Fruit fly (Drosophila melanogaster) whole organism, prepupa: ENCODE results near the gene CG13067.

Source experiments
- CG10631 ChIP-seq: fragments of 200-800 bp; sonication (Bioruptor generic); optimal IDR thresholded peaks from 2 replicates; lab custom pipeline; 2016; ENCODE audit warnings: missing biosample characterization, missing genetic modification characterization
- CG10669 ChIP-seq: fragments of 200-800 bp; sonication (Bioruptor generic); optimal IDR thresholded peaks from 3 replicates; lab custom pipeline; 2018; ENCODE audit warnings: missing biosample characterization, mild to moderate bottlenecking, missing genetic modification characterization, moderate library complexity
- CG11762 ChIP-seq: fragments of 200-800 bp; sonication (Bioruptor generic); optimal IDR thresholded peaks from 3 replicates; lab custom pipeline; 2016; ENCODE audit warnings: missing biosample characterization, missing genetic modification characterization; ENCODE audit not compliant: insufficient read depth
- CG11902 ChIP-seq: fragments of 200-800 bp; sonication (Bioruptor generic); optimal IDR thresholded peaks from 3 replicates; lab custom pipeline; 2016; ENCODE audit warnings: missing biosample characterization, missing genetic modification characterization
- CG15336 ChIP-seq: fragments of 200-800 bp; sonication (Bioruptor generic); IDR thresholded peaks from 2 replicates; pipeline ENCODE4 v1.3.6; 2022; ENCODE audit warnings: missing biosample characterization, missing genetic modification characterization
- CG1621 ChIP-seq: fragments of 200-800 bp; sonication (Bioruptor generic); optimal IDR thresholded peaks from 3 replicates; lab custom pipeline; 2018; ENCODE audit warnings: missing biosample characterization, mild to moderate bottlenecking, missing genetic modification characterization
- CG16779 ChIP-seq: fragments of 200-800 bp; sonication (Bioruptor generic); optimal IDR thresholded peaks from 3 replicates; lab custom pipeline; 2017; ENCODE audit warnings: missing biosample characterization, mild to moderate bottlenecking, missing genetic modification characterization
- CG3032 ChIP-seq: fragments of 200-800 bp; optimal IDR thresholded peaks from 2 replicates; lab custom pipeline; 2019; ENCODE audit warnings: missing biosample characterization, mild to moderate bottlenecking, missing genetic modification characterization, moderate library complexity
- CG3919 ChIP-seq: fragments of 200-800 bp; sonication (Bioruptor generic); optimal IDR thresholded peaks from 3 replicates; lab custom pipeline; 2016; ENCODE audit warnings: missing biosample characterization, missing genetic modification characterization
- CG4318 ChIP-seq: fragments of 200-800 bp; sonication (Bioruptor generic); optimal IDR thresholded peaks from 3 replicates; lab custom pipeline; 2017; ENCODE audit warnings: missing biosample characterization, mild to moderate bottlenecking, missing genetic modification characterization
- CG6163 ChIP-seq: fragments of 200-800 bp; sonication (Bioruptor generic); IDR thresholded peaks from 3 replicates; pipeline ENCODE4 v1.3.6; 2022; ENCODE audit warnings: missing biosample characterization, missing genetic modification characterization
- CG6276 ChIP-seq: fragments of 200-800 bp; sonication (Bioruptor generic); optimal IDR thresholded peaks from 2 replicates; lab custom pipeline; 2017; ENCODE audit warnings: missing biosample characterization, mild to moderate bottlenecking, missing genetic modification characterization
- CG6792 ChIP-seq: fragments of 200-800 bp; sonication (Bioruptor generic); optimal IDR thresholded peaks from 3 replicates; lab custom pipeline; 2016; ENCODE audit warnings: missing biosample characterization, missing genetic modification characterization
- CG6808 ChIP-seq: fragments of 200-800 bp; sonication (Bioruptor generic); optimal IDR thresholded peaks from 3 replicates; lab custom pipeline; 2017; ENCODE audit warnings: missing biosample characterization, missing genetic modification characterization, mild to moderate bottlenecking, moderate library complexity, missing genetic modification reagents
- CG6854 ChIP-seq: fragments of 200-800 bp; sonication (Bioruptor generic); optimal IDR thresholded peaks from 2 replicates; lab custom pipeline; 2017; ENCODE audit warnings: missing biosample characterization, mild to moderate bottlenecking, missing genetic modification characterization
- CG7368 ChIP-seq: fragments of 200-800 bp; sonication (Bioruptor generic); optimal IDR thresholded peaks from 3 replicates; lab custom pipeline; 2016; ENCODE audit warnings: missing biosample characterization, missing genetic modification characterization
- CG8319 ChIP-seq: fragments of 200-800 bp; sonication (Bioruptor generic); optimal IDR thresholded peaks from 3 replicates; lab custom pipeline; 2016; ENCODE audit warnings: missing biosample characterization, missing genetic modification characterization
- Eip75B ChIP-seq: fragments of 200-800 bp; sonication (Bioruptor generic); optimal IDR thresholded peaks from 3 replicates; lab custom pipeline; 2016; ENCODE audit warnings: missing biosample characterization, missing genetic modification characterization
- Eip78C ChIP-seq: fragments of 200-800 bp; sonication (Bioruptor generic); peaks from one replicate; lab custom pipeline; 2016; ENCODE audit warnings: missing biosample characterization, missing genetic modification characterization
- Eip93F ChIP-seq: fragments of 200-800 bp; sonication (Bioruptor generic); optimal IDR thresholded peaks from 2 replicates; lab custom pipeline; 2016; ENCODE audit warnings: missing biosample characterization, mild to moderate bottlenecking, missing genetic modification characterization
- Ets21C ChIP-seq: fragments of 200-800 bp; sonication (Bioruptor generic); optimal IDR thresholded peaks from 3 replicates; lab custom pipeline; 2016; ENCODE audit warnings: missing biosample characterization, missing genetic modification characterization
- Ets96B ChIP-seq: fragments of 200-800 bp; optimal IDR thresholded peaks from 2 replicates; lab custom pipeline; 2019; ENCODE audit warnings: missing biosample characterization, mild to moderate bottlenecking, missing genetic modification characterization, moderate library complexity
- Gug ChIP-seq: fragments of 200-800 bp; sonication (Bioruptor generic); IDR thresholded peaks from 2 replicates; pipeline ENCODE4 v1.3.6; 2022; ENCODE audit warnings: missing biosample characterization, missing genetic modification characterization
- Hr38 ChIP-seq: sonication (Bioruptor generic); optimal IDR thresholded peaks from 2 replicates; lab custom pipeline; 2016; ENCODE audit warnings: missing biosample characterization, missing genetic modification characterization
- Hr39 ChIP-seq: fragments of 200-800 bp; sonication (Bioruptor generic); optimal IDR thresholded peaks from 2 replicates; lab custom pipeline; 2016; ENCODE audit warnings: missing biosample characterization, missing genetic modification characterization
- Hr4 ChIP-seq: fragments of 200-800 bp; sonication (Bioruptor generic); optimal IDR thresholded peaks from 3 replicates; lab custom pipeline; 2016; ENCODE audit warnings: missing biosample characterization, missing genetic modification characterization
- Lpt ChIP-seq: fragments of 200-800 bp; sonication (Bioruptor generic); optimal IDR thresholded peaks from 3 replicates; lab custom pipeline; 2016; ENCODE audit warnings: missing biosample characterization, missing genetic modification characterization
- Met ChIP-seq: fragments of 200-800 bp; sonication (Bioruptor generic); optimal IDR thresholded peaks from 3 replicates; lab custom pipeline; 2016; ENCODE audit warnings: missing biosample characterization, missing genetic modification characterization
- OdsH ChIP-seq: fragments of 200-800 bp; sonication (Bioruptor generic); optimal IDR thresholded peaks from 3 replicates; lab custom pipeline; 2016; ENCODE audit warnings: missing biosample characterization, missing genetic modification characterization
- Smox ChIP-seq: fragments of 200-800 bp; sonication (Bioruptor generic); optimal IDR thresholded peaks from 3 replicates; lab custom pipeline; 2016; ENCODE audit warnings: missing biosample characterization, missing genetic modification characterization
- Sox102F ChIP-seq: fragments of 200-800 bp; sonication (Bioruptor generic); optimal IDR thresholded peaks from 2 replicates; lab custom pipeline; 2016; ENCODE audit warnings: missing biosample characterization, mild to moderate bottlenecking, missing genetic modification characterization
- Sox15 ChIP-seq: fragments of 200-800 bp; sonication (Bioruptor generic); optimal IDR thresholded peaks from 3 replicates; lab custom pipeline; 2016; ENCODE audit warnings: missing biosample characterization, missing genetic modification characterization
- achi ChIP-seq: fragments of 200-800 bp; sonication (Bioruptor generic); optimal IDR thresholded peaks from 3 replicates; lab custom pipeline; 2016; ENCODE audit warnings: missing biosample characterization, missing genetic modification characterization
- acj6 ChIP-seq: fragments of 200-800 bp; sonication (Bioruptor generic); optimal IDR thresholded peaks from 3 replicates; lab custom pipeline; 2016; ENCODE audit warnings: missing biosample characterization, missing genetic modification characterization
- cyc ChIP-seq: fragments of 200-800 bp; sonication (Bioruptor generic); optimal IDR thresholded peaks from 3 replicates; lab custom pipeline; 2016; ENCODE audit warnings: missing biosample characterization, missing genetic modification characterization
- dac ChIP-seq: fragments of 200-800 bp; sonication (Bioruptor generic); optimal IDR thresholded peaks from 2 replicates; lab custom pipeline; 2017; ENCODE audit warnings: missing biosample characterization, mild to moderate bottlenecking, missing genetic modification characterization
- dsx ChIP-seq: fragments of 200-800 bp; optimal IDR thresholded peaks from 3 replicates; lab custom pipeline; 2019; ENCODE audit warnings: missing biosample characterization, mild to moderate bottlenecking, missing genetic modification characterization, moderate library complexity; ENCODE audit not compliant: poor library complexity, severe bottlenecking
- eg ChIP-seq: fragments of 200-800 bp; sonication (Bioruptor generic); IDR thresholded peaks from 3 replicates; pipeline ENCODE4 v1.3.6; 2022; ENCODE audit warnings: missing biosample characterization, missing genetic modification characterization
- esn ChIP-seq: fragments of 200-800 bp; sonication (Bioruptor generic); optimal IDR thresholded peaks from 2 replicates; lab custom pipeline; 2016; ENCODE audit warnings: missing biosample characterization, mild to moderate bottlenecking, missing genetic modification characterization, moderate library complexity
- fd59A ChIP-seq: fragments of 200-800 bp; sonication (Bioruptor generic); optimal IDR thresholded peaks from 2 replicates; lab custom pipeline; 2017; ENCODE audit warnings: missing biosample characterization, mild to moderate bottlenecking, missing genetic modification characterization, missing genetic modification reagents
- fkh ChIP-seq: fragments of 200-800 bp; sonication (Bioruptor generic); optimal IDR thresholded peaks from 3 replicates; lab custom pipeline; 2017; ENCODE audit warnings: missing biosample characterization, mild to moderate bottlenecking, missing genetic modification characterization, moderate library complexity
- lz ChIP-seq: fragments of 200-800 bp; sonication (Bioruptor generic); optimal IDR thresholded peaks from 3 replicates; lab custom pipeline; 2016; ENCODE audit warnings: missing biosample characterization, missing genetic modification characterization
- net ChIP-seq: fragments of 200-800 bp; sonication (Bioruptor generic); optimal IDR thresholded peaks from 3 replicates; lab custom pipeline; 2016; ENCODE audit warnings: missing biosample characterization, missing genetic modification characterization
- salr ChIP-seq, 2 experiments: fragments of 200-800 bp; sonication (Bioruptor generic); optimal IDR thresholded peaks; 3 replicates each; lab custom pipeline; 2016 to 2018; ENCODE audit warnings: missing biosample characterization in 2 of 2, missing genetic modification characterization in 2 of 2, mild to moderate bottlenecking in 1 of 2
- ss ChIP-seq, 2 experiments: fragments of 200-800 bp; sonication (Bioruptor generic); optimal IDR thresholded peaks; 2 replicates in 1 of 2; 3 replicates in 1 of 2; lab custom pipeline; 2017 to 2018; ENCODE audit warnings: mild to moderate bottlenecking in 2 of 2, missing biosample characterization in 2 of 2, missing genetic modification characterization in 2 of 2, moderate library complexity in 1 of 2
- topi ChIP-seq: fragments of 200-800 bp; sonication (Bioruptor generic); optimal IDR thresholded peaks from 3 replicates; lab custom pipeline; 2016; ENCODE audit warnings: missing biosample characterization, missing genetic modification characterization
- vri ChIP-seq: fragments of 200-800 bp; sonication (Bioruptor generic); optimal IDR thresholded peaks from 3 replicates; lab custom pipeline; 2016; ENCODE audit warnings: missing biosample characterization, mild to moderate bottlenecking, missing genetic modification characterization

CG13067 gene

dm6 chr3L:16228659-16229205 lies 42.4 kb upstream of the CG13067 start, which contains the start of gene Tmx3 (continued):
- TF ChIP-seq CG6808 (GFP tag; lab: Kevin White, UChicago) (peak; percentile 53), CG6854 (GFP tag; lab: Kevin White, UChicago) (no peak), Hr4 (peak; percentile 74), CG10669 (GFP tag; lab: Kevin White, UChicago) (peak; percentile 71), Sox102F (GFP tag; lab: Kevin White, UChicago) (peak; percentile 58), eg (GFP tag; lab: Robert Waterston, UW) (no peak; the same call in 1 of the 3 replicates), CG1621 (tag; lab: Kevin White, UChicago) (no peak), CG15336 (GFP tag; lab: Robert Waterston, UW) (peak; percentile 85), CG6276 (GFP tag; lab: Kevin White, UChicago) (no peak), fkh (GFP tag; lab: Kevin White, UChicago) (peak; percentile 98), esn (GFP tag; lab: Kevin White, UChicago) (peak; percentile 83), Hr38 (no peak), dac (GFP tag; lab: Kevin White, UChicago) (peak; percentile 65), Hr39 (GFP tag; lab: Kevin White, UChicago) (peak; percentile 69), cyc (GFP tag; lab: Kevin White, UChicago) (peak; percentile 74), CG16779 (tag; lab: Kevin White, UChicago) (no peak), CG3032 (tag; lab: Kevin White, UChicago) (peak; percentile 89), CG4318 (no peak), CG8319 (GFP tag; lab: Kevin White, UChicago) (peak; percentile 44), Ets96B (tag; lab: Kevin White, UChicago) (peak; percentile 86), CG6163 (peak; percentile 93; the same call in 2 of the 3 replicates), CG7368 (peak; percentile 39), vri (GFP tag; lab: Kevin White, UChicago) (no peak), Ets21C (GFP tag; lab: Kevin White, UChicago) (peak; percentile 60), CG6792 (GFP tag; lab: Kevin White, UChicago) (peak; percentile 80), salr (GFP tag; optimal IDR thresholded peaks at IDR 0.05; lab: Kevin White, UChicago) (peak; percentile 50 to 87), topi (GFP tag; lab: Kevin White, UChicago) (peak; percentile 72), OdsH (GFP tag; lab: Kevin White, UChicago) (peak; percentile 89)

dm6 chr3L:16231857-16232256 lies 39.2 kb upstream of the CG13067 start, which contains the start of the genes PDCD-5 and MED10:
TSS of gene PDCD-5 (minus strand) at chr3L:16232038.
TSS of gene MED10 (plus strand) at chr3L:16232084.
- TF ChIP-seq net, result no peak
- no peak for TF ChIP-seq fd59A (GFP tag; lab: Kevin White, UChicago)
- no peak for TF ChIP-seq CG3919 (GFP tag; lab: Kevin White, UChicago)
- no peak for TF ChIP-seq Lpt (GFP tag; lab: Kevin White, UChicago)
- TF ChIP-seq Met (GFP tag; lab: Kevin White, UChicago), result no peak
- TF ChIP-seq CG11762, result no peak
- TF ChIP-seq ss (GFP tag; optimal IDR thresholded peaks at IDR 0.05; lab: Kevin White, UChicago), result peak; percentile 11 to 26
- no peak for TF ChIP-seq Smox (GFP tag; lab: Kevin White, UChicago)
- no peak for TF ChIP-seq Sox102F (GFP tag; lab: Kevin White, UChicago)
- peak; percentile 60 for TF ChIP-seq Eip78C (GFP tag; lab: Kevin White, UChicago)
- no peak for TF ChIP-seq OdsH (GFP tag; lab: Kevin White, UChicago)
- no peak for TF ChIP-seq acj6 (GFP tag; lab: Kevin White, UChicago)
- TF ChIP-seq Eip75B (GFP tag; lab: Kevin White, UChicago), result peak; percentile 7
- peak; percentile 88 for TF ChIP-seq fkh (GFP tag; lab: Kevin White, UChicago)
- TF ChIP-seq Eip93F (GFP tag; lab: Kevin White, UChicago), result no peak
- TF ChIP-seq cyc (GFP tag; lab: Kevin White, UChicago), result no peak
- TF ChIP-seq lz (GFP tag; lab: Kevin White, UChicago), result no peak
- no peak for TF ChIP-seq CG6163
- no peak for TF ChIP-seq CG6792 (GFP tag; lab: Kevin White, UChicago)
- TF ChIP-seq CG11902 (GFP tag; lab: Kevin White, UChicago), result no peak
- no peak for TF ChIP-seq Hr39 (GFP tag; lab: Kevin White, UChicago)
- TF ChIP-seq Ets96B (tag; lab: Kevin White, UChicago), result peak; percentile 17
- peak; percentile 7 for TF ChIP-seq topi (GFP tag; lab: Kevin White, UChicago)
- TF ChIP-seq vri (GFP tag; lab: Kevin White, UChicago), result no peak
- TF ChIP-seq CG6854 (GFP tag; lab: Kevin White, UChicago), result no peak
- no peak for TF ChIP-seq Gug (GFP tag; lab: Robert Waterston, UW)
- no peak for TF ChIP-seq achi (GFP tag; lab: Kevin White, UChicago)
- peak; percentile 56 for TF ChIP-seq CG3032 (tag; lab: Kevin White, UChicago)
- TF ChIP-seq Sox15 (GFP tag; lab: Kevin White, UChicago), result no peak
- TF ChIP-seq dac (GFP tag; lab: Kevin White, UChicago), result no peak
- no peak for TF ChIP-seq CG10631
- peak; percentile 48 for TF ChIP-seq dsx (GFP tag; lab: Kevin White, UChicago)
- no peak for TF ChIP-seq Ets21C (GFP tag; lab: Kevin White, UChicago)
- TF ChIP-seq CG15336 (GFP tag; lab: Robert Waterston, UW), result no peak
